Worm (Caenorhabditis elegans) whole organism, late embryonic: Measurements from ENCODE around the gene lys-1.

Experiments
- C08G9.2 ChIP-seq: sonication (generic microtip); optimal IDR thresholded peaks from 2 replicates; lab custom pipeline; 2016; ENCODE audit warnings: mild to moderate bottlenecking, missing genetic modification characterization, moderate library complexity, missing compliant biosample characterization
- ahr-1 ChIP-seq: sonication (generic microtip); optimal IDR thresholded peaks from 2 replicates; lab custom pipeline; 2016; ENCODE audit warnings: missing genetic modification characterization, missing compliant biosample characterization
- ama-1 ChIP-seq: fragments of 150-350 bp; optimal IDR thresholded peaks from 2 replicates; lab custom pipeline; 2014
- ceh-14 ChIP-seq: sonication (generic microtip); optimal IDR thresholded peaks from 2 replicates; lab custom pipeline; 2016; ENCODE audit warnings: missing genotype, missing genetic modification characterization, missing compliant biosample characterization
- ceh-18 ChIP-seq: sonication (generic microtip); optimal IDR thresholded peaks from 2 replicates; lab custom pipeline; 2016; ENCODE audit warnings: missing genetic modification characterization, missing compliant biosample characterization
- ceh-24 ChIP-seq: sonication (generic microtip); optimal IDR thresholded peaks from 2 replicates; lab custom pipeline; 2016; ENCODE audit warnings: mild to moderate bottlenecking, missing genetic modification characterization, missing compliant biosample characterization
- ceh-30 ChIP-seq: fragments of 150-350 bp; optimal IDR thresholded peaks from 2 replicates; lab custom pipeline; 2014; ENCODE audit warnings: missing biosample characterization, missing genetic modification characterization
- ceh-31 ChIP-seq: sonication (generic microtip); optimal IDR thresholded peaks from 2 replicates; lab custom pipeline; 2016; ENCODE audit warnings: missing genetic modification characterization, missing compliant biosample characterization
- ceh-34 ChIP-seq: sonication (generic microtip); optimal IDR thresholded peaks from 2 replicates; lab custom pipeline; 2016; ENCODE audit warnings: mild to moderate bottlenecking, missing genetic modification characterization, missing compliant biosample characterization
- ceh-48 ChIP-seq: sonication (generic microtip); optimal IDR thresholded peaks from 2 replicates; lab custom pipeline; 2016; ENCODE audit warnings: missing genetic modification characterization, inconsistent platforms, missing compliant biosample characterization
- ceh-6 ChIP-seq: fragments of 200-800 bp; sonication (Bioruptor generic); optimal IDR thresholded peaks from 2 replicates; lab custom pipeline; 2018; ENCODE audit warnings: mild to moderate bottlenecking, missing genetic modification characterization, missing compliant biosample characterization
- ceh-9 ChIP-seq: sonication (generic microtip); optimal IDR thresholded peaks from 2 replicates; lab custom pipeline; 2016; ENCODE audit warnings: mild to moderate bottlenecking, missing genetic modification characterization, inconsistent platforms, missing compliant biosample characterization
- che-1 ChIP-seq: sonication (generic microtip); optimal IDR thresholded peaks from 2 replicates; lab custom pipeline; 2016; ENCODE audit warnings: mild to moderate bottlenecking, missing genetic modification characterization, missing compliant biosample characterization
- dmd-4 ChIP-seq: sonication (generic microtip); optimal IDR thresholded peaks from 2 replicates; lab custom pipeline; 2016; ENCODE audit warnings: borderline replicate concordance, missing genetic modification characterization, missing compliant biosample characterization
- dve-1 ChIP-seq: sonication (generic microtip); optimal IDR thresholded peaks from 2 replicates; lab custom pipeline; 2017; ENCODE audit warnings: antibody characterized with exemption, mild to moderate bottlenecking, missing genetic modification characterization, missing compliant biosample characterization
- elt-2 ChIP-seq: sonication (generic microtip); optimal IDR thresholded peaks from 2 replicates; lab custom pipeline; 2016; ENCODE audit warnings: missing genetic modification reagents, missing genetic modification characterization, missing compliant biosample characterization
- elt-4 ChIP-seq: sonication (generic microtip); optimal IDR thresholded peaks from 2 replicates; lab custom pipeline; 2016; ENCODE audit warnings: missing genetic modification characterization, missing compliant biosample characterization
- fax-1 ChIP-seq: sonication (generic microtip); optimal IDR thresholded peaks from 2 replicates; lab custom pipeline; 2016; ENCODE audit warnings: missing genotype, missing genetic modification characterization, missing compliant biosample characterization
- fkh-10 ChIP-seq: fragments of 150-350 bp; optimal IDR thresholded peaks from 2 replicates; lab custom pipeline; 2014; ENCODE audit warnings: missing biosample characterization, missing genetic modification reagents, missing genetic modification characterization
- fkh-6 ChIP-seq: sonication (generic microtip); optimal IDR thresholded peaks from 2 replicates; lab custom pipeline; 2016; ENCODE audit warnings: missing genetic modification characterization, missing compliant biosample characterization
- gmeb-2 ChIP-seq: sonication (generic microtip); optimal IDR thresholded peaks from 2 replicates; lab custom pipeline; 2016; ENCODE audit warnings: missing genetic modification characterization, inconsistent platforms, missing compliant biosample characterization
- hlh-13 ChIP-seq: fragments of 200-800 bp; sonication (Bioruptor generic); optimal IDR thresholded peaks from 2 replicates; lab custom pipeline; 2018; ENCODE audit warnings: mild to moderate bottlenecking, missing genetic modification characterization, missing compliant biosample characterization
- hlh-15 ChIP-seq: sonication (generic microtip); optimal IDR thresholded peaks from 2 replicates; lab custom pipeline; 2016; ENCODE audit warnings: missing genetic modification characterization, missing compliant biosample characterization
- hlh-30 ChIP-seq: sonication (generic microtip); optimal IDR thresholded peaks from 2 replicates; lab custom pipeline; 2017; ENCODE audit warnings: antibody characterized with exemption, missing genetic modification characterization, missing compliant biosample characterization; ENCODE audit not compliant: insufficient read depth
- hlh-6 ChIP-seq: sonication (generic microtip); optimal IDR thresholded peaks from 2 replicates; lab custom pipeline; 2016; ENCODE audit warnings: missing genotype, missing genetic modification characterization, missing compliant biosample characterization
- hlh-8 ChIP-seq: sonication (generic microtip); optimal IDR thresholded peaks from 2 replicates; lab custom pipeline; 2016; ENCODE audit warnings: missing genotype, missing genetic modification characterization, missing compliant biosample characterization
- lin-11 ChIP-seq: fragments of 200-800 bp; sonication (Bioruptor generic); optimal IDR thresholded peaks from 2 replicates; lab custom pipeline; 2018; ENCODE audit warnings: mild to moderate bottlenecking, missing genetic modification characterization, missing compliant biosample characterization
- madf-2 ChIP-seq: sonication (generic microtip); optimal IDR thresholded peaks from 2 replicates; lab custom pipeline; 2017; ENCODE audit warnings: missing genetic modification characterization, missing compliant biosample characterization
- mec-3 ChIP-seq: sonication (generic microtip); optimal IDR thresholded peaks from 2 replicates; lab custom pipeline; 2016; ENCODE audit warnings: borderline replicate concordance, missing genetic modification characterization, missing compliant biosample characterization
- nhr-11 ChIP-seq: fragments of 150-350 bp; optimal IDR thresholded peaks from 2 replicates; lab custom pipeline; 2014; ENCODE audit warnings: missing biosample characterization, missing genetic modification characterization
- nhr-232 ChIP-seq: sonication (generic microtip); optimal IDR thresholded peaks from 2 replicates; lab custom pipeline; 2016; ENCODE audit warnings: missing genetic modification characterization, missing compliant biosample characterization
- odd-2 ChIP-seq: sonication (generic microtip); optimal IDR thresholded peaks from 2 replicates; lab custom pipeline; 2017; ENCODE audit warnings: antibody characterized with exemption, mild to moderate bottlenecking, missing genetic modification characterization, missing compliant biosample characterization
- pag-3 ChIP-seq: sonication (generic microtip); optimal IDR thresholded peaks from 2 replicates; lab custom pipeline; 2016; ENCODE audit warnings: missing compliant biosample characterization, missing genetic modification characterization, borderline replicate concordance
- pat-9 ChIP-seq: fragments of 200-800 bp; sonication (Bioruptor generic); optimal IDR thresholded peaks from 2 replicates; lab custom pipeline; 2018; ENCODE audit warnings: mild to moderate bottlenecking, missing genetic modification characterization, moderate library complexity, missing compliant biosample characterization
- pax-1 ChIP-seq: fragments of 150-350 bp; optimal IDR thresholded peaks from 2 replicates; lab custom pipeline; 2014; ENCODE audit warnings: missing biosample characterization, missing genetic modification characterization
- pha-2 ChIP-seq: sonication (generic microtip); optimal IDR thresholded peaks from 2 replicates; lab custom pipeline; 2017; ENCODE audit warnings: mild to moderate bottlenecking, missing genetic modification characterization, missing compliant biosample characterization
- pha-4 ChIP-seq: fragments of 150-350 bp; optimal IDR thresholded peaks from 2 replicates; lab custom pipeline; 2018; ENCODE audit warnings: missing biosample characterization, missing genetic modification reagents, missing genetic modification characterization
- sdc-2 ChIP-seq: sonication (generic microtip); optimal IDR thresholded peaks from 2 replicates; lab custom pipeline; 2016; ENCODE audit warnings: missing genotype, missing genetic modification characterization, missing compliant biosample characterization
- sox-2 ChIP-seq: fragments of 200-800 bp; sonication (Bioruptor generic); IDR thresholded peaks from 2 replicates; pipeline ENCODE4 v1.3.6; 2022; ENCODE audit warnings: missing genetic modification reagents, missing genetic modification characterization, missing compliant biosample characterization
- syd-9 ChIP-seq: sonication (generic microtip); optimal IDR thresholded peaks from 2 replicates; lab custom pipeline; 2016; ENCODE audit warnings: mild to moderate bottlenecking, missing genetic modification characterization, moderate library complexity, missing compliant biosample characterization
- tbx-2 ChIP-seq: sonication (generic microtip); optimal IDR thresholded peaks from 2 replicates; lab custom pipeline; 2016; ENCODE audit warnings: missing genetic modification characterization, missing compliant biosample characterization
- tbx-7 ChIP-seq: sonication (generic microtip); optimal IDR thresholded peaks from 2 replicates; lab custom pipeline; 2016; ENCODE audit warnings: missing genotype, missing genetic modification characterization, missing compliant biosample characterization
- unc-86 ChIP-seq: sonication (generic microtip); optimal IDR thresholded peaks from 2 replicates; lab custom pipeline; 2016; ENCODE audit warnings: missing genetic modification characterization, missing compliant biosample characterization
- zip-5 ChIP-seq: sonication (generic microtip); optimal IDR thresholded peaks from 2 replicates; lab custom pipeline; 2016; ENCODE audit warnings: missing genetic modification characterization, missing compliant biosample characterization

lys-1 gene

ce11 chrV:10294549-10294948 is 16.8 kb downstream of the lys-1 start, which contains the start of gene col-150:
TSS of gene col-150 (minus strand) at chrV:10294649.
- TF ChIP-seq lin-11 (tag; lab: Kevin White, UChicago) (no peak), nhr-232 (tag; lab: Kevin White, UChicago) (no peak), ahr-1 (tag; lab: Kevin White, UChicago) (no peak), syd-9 (no peak), dmd-4 (tag; lab: Kevin White, UChicago) (no peak), pha-4 (no peak), ceh-14 (no peak)

ce11 chrV:10297099-10297498 is 19.4 kb downstream of the lys-1 start, which contains the start of gene B0024.4:
TSS of gene B0024.4 (plus strand) at chrV:10297399.
- TF ChIP-seq fkh-6 (tag; lab: Kevin White, UChicago): no peak
- no peak for TF ChIP-seq hlh-6 (tag; lab: Kevin White, UChicago)

- TF ChIP-seq dve-1 (tag; lab: Kevin White, UChicago): no peak
- no peak for TF ChIP-seq hlh-15 (tag; lab: Kevin White, UChicago)
- TF ChIP-seq fax-1 (tag; lab: Kevin White, UChicago): no peak
- no peak for TF ChIP-seq ama-1 (lab: Kevin White, UChicago)
- no peak for TF ChIP-seq ceh-24
- no peak for TF ChIP-seq pax-1 (tag; lab: Kevin White, UChicago)
- no peak for TF ChIP-seq hlh-8 (tag; lab: Kevin White, UChicago)
- no peak for TF ChIP-seq sox-2 (GFP tag; lab: Robert Waterston, UW)
- TF ChIP-seq mec-3 (tag; lab: Kevin White, UChicago): no peak
- no peak for TF ChIP-seq odd-2 (tag; lab: Kevin White, UChicago)
- TF ChIP-seq tbx-2 (tag; lab: Kevin White, UChicago): no peak
- no peak for TF ChIP-seq che-1 (tag; lab: Kevin White, UChicago)
- TF ChIP-seq C08G9.2 (tag; lab: Kevin White, UChicago): no peak
- no peak for TF ChIP-seq nhr-11
- no peak for TF ChIP-seq ceh-30 (tag; lab: Kevin White, UChicago)
- TF ChIP-seq ceh-31: no peak
These were observed 29.6 kb downstream of the lys-1 start, which contains the start of gene che-12 for ce11 chrV:10307283-10307682. TSS of gene che-12 (minus strand) at chrV:10307383.

- TF ChIP-seq ceh-31 (no peak), ceh-6 (no peak), elt-2 (tag; lab: Kevin White, UChicago) (no peak), fkh-6 (tag; lab: Kevin White, UChicago) (no peak), tbx-7 (tag; lab: Kevin White, UChicago) (no peak), ceh-9 (tag; lab: Kevin White, UChicago) (no peak), hlh-30 (tag; lab: Kevin White, UChicago) (no peak), pha-4 (no peak), hlh-13 (no peak), ceh-48 (no peak)
- TF ChIP-seq, all 69 proteins: peak for 0
These were observed 36.2 kb downstream of the lys-1 start, which contains the start of gene gcy-6 for ce11 chrV:10313953-10314352. TSS of gene gcy-6 (minus strand) at chrV:10314053.

- TF ChIP-seq sox-2 (GFP tag; lab: Robert Waterston, UW) (no peak), sdc-2 (tag; lab: Kevin White, UChicago) (no peak)
- TF ChIP-seq, all 69 proteins: peak for 0
These were observed 36.7 kb downstream of the lys-1 start, which contains the start of gene trx-2 for ce11 chrV:10314371-10314770. TSS of gene trx-2 (plus strand) at chrV:10314671.

- no peak for TF ChIP-seq pag-3 (tag; lab: Kevin White, UChicago)
- TF ChIP-seq fkh-10: no peak
- no peak for TF ChIP-seq pat-9
- no peak for TF ChIP-seq hlh-30 (tag; lab: Kevin White, UChicago)
- no peak for TF ChIP-seq gmeb-2 (tag; lab: Kevin White, UChicago)
- TF ChIP-seq ceh-31: no peak
- no peak for TF ChIP-seq hlh-6 (tag; lab: Kevin White, UChicago)
- TF ChIP-seq madf-2 (tag; lab: Kevin White, UChicago): no peak
- no peak for TF ChIP-seq zip-5
- TF ChIP-seq unc-86 (tag; lab: Kevin White, UChicago): no peak
- no peak for TF ChIP-seq pha-4
- TF ChIP-seq nhr-11: no peak
- no peak for TF ChIP-seq syd-9
- TF ChIP-seq elt-4 (tag; lab: Kevin White, UChicago): no peak
- no peak for TF ChIP-seq C08G9.2 (tag; lab: Kevin White, UChicago)
- TF ChIP-seq pha-2 (tag; lab: Kevin White, UChicago): no peak
- TF ChIP-seq ceh-18 (tag; lab: Kevin White, UChicago): no peak
- TF ChIP-seq ceh-30 (tag; lab: Kevin White, UChicago): no peak
- no peak for TF ChIP-seq ceh-34 (tag; lab: Kevin White, UChicago)
- TF ChIP-seq, all 69 proteins: peak for 0
These were observed 39.6 kb downstream of the lys-1 start, which contains the start of gene asps-1 for ce11 chrV:10317294-10317693. TSS of gene asps-1 (minus strand) at chrV:10317394.
